Worm (Caenorhabditis elegans): ENCODE data around the gene npr-1.

The npr-1 gene

DNA sequence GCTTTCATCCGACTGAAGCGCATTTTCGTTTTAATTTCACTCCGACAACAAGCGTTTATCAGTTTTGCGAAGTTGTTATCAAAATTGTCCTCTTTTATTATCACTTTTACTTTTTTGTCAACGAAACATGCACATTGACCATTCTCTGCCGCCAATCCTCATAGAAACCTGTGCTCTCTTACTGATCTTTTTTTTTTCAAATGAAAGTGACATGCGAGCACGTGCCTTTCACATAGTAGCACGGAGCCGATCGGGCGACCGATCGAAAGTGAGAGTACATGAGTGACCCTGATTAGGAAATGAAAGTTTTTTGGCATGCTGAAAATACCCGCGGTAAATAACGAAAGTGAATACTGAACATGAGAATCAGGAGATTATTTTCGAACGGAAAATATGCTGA is 24.3 kb upstream of the npr-1 start (continued):
- no peak for TF ChIP-seq attf-5 (GFP tag; optimal IDR thresholded peaks at IDR 0.05)
- TF ChIP-seq F23B12.7 (tag; optimal IDR thresholded peaks at IDR 0.05; ENCODE audit: insufficient read depth): no peak
- no peak for TF ChIP-seq madf-3 (GFP tag; IDR thresholded peaks at IDR 0.05)
- TF ChIP-seq ets-4 (GFP tag; optimal IDR thresholded peaks at IDR 0.05): peak; percentile 31
- TF ChIP-seq cebp-2 (GFP tag; IDR thresholded peaks at IDR 0.05): no peak
- no peak for TF ChIP-seq snpc-3.4 (tag; optimal IDR thresholded peaks at IDR 0.05)
- TF ChIP-seq akir-1 (GFP tag; optimal IDR thresholded peaks at IDR 0.05): no peak
- TF ChIP-seq B0019.2 (GFP tag; conservative IDR thresholded peaks at IDR 0.05): no peak
- peak; percentile 81 for TF ChIP-seq unc-62 (GFP tag; optimal IDR thresholded peaks at IDR 0.05)
- no peak for TF ChIP-seq F57C9.4 (tag; optimal IDR thresholded peaks at IDR 0.05)
- peak; percentile 41 for TF ChIP-seq tbp1 (GFP tag; optimal IDR thresholded peaks at IDR 0.05)
- TF ChIP-seq rcor-1 (GFP tag; IDR thresholded peaks at IDR 0.05): no peak
- TF ChIP-seq somi-1 (GFP tag; optimal IDR thresholded peaks at IDR 0.05): no peak
- TF ChIP-seq pbrm-1 (GFP tag; IDR thresholded peaks at IDR 0.05): no peak
- TF ChIP-seq pha-4 (tag; optimal IDR thresholded peaks at IDR 0.05): no peak
- TF ChIP-seq madf-6 (GFP tag; IDR thresholded peaks at IDR 0.05): no peak
- no peak for TF ChIP-seq mes-4 (tag; optimal IDR thresholded peaks at IDR 0.05)
- peak; percentile 61 for TF ChIP-seq dox-1 (GFP tag; IDR thresholded peaks at IDR 0.05)
- no peak for TF ChIP-seq athp-1 (tag; optimal IDR thresholded peaks at IDR 0.05)
- TF ChIP-seq nfya-2 (GFP tag; IDR thresholded peaks at IDR 0.05): no peak
- no peak for TF ChIP-seq F37B4.10 (GFP tag; IDR thresholded peaks at IDR 0.05)
- no peak for TF ChIP-seq attf-3 (GFP tag; conservative IDR thresholded peaks at IDR 0.05)
- no peak for TF ChIP-seq F57A8.1 (GFP tag; optimal IDR thresholded peaks at IDR 0.05)
- no peak for TF ChIP-seq K11D2.4 (GFP tag; IDR thresholded peaks at IDR 0.05)
- no peak for TF ChIP-seq ztf-3 (GFP tag; optimal IDR thresholded peaks at IDR 0.05)
- peak; percentile 47 for TF ChIP-seq hmg-1.2 (GFP tag; IDR thresholded peaks at IDR 0.05)
- no peak for TF ChIP-seq Y67H2A.10 (GFP tag; conservative IDR thresholded peaks at IDR 0.05)
- TF ChIP-seq Y53G8AR.9 (GFP tag; conservative IDR thresholded peaks at IDR 0.05): no peak
- TF ChIP-seq lsy-27 (tag; optimal IDR thresholded peaks at IDR 0.05; ENCODE audit: borderline replicate concordance, insufficient read depth): no peak
- TF ChIP-seq madf-8 (GFP tag; conservative IDR thresholded peaks at IDR 0.05): no peak
- TF ChIP-seq nhr-27 (tag; optimal IDR thresholded peaks at IDR 0.05): no peak

- TF ChIP-seq nhr-80 (tag; optimal IDR thresholded peaks at IDR 0.05) (peak; percentile 24), B0261.1 (tag; optimal IDR thresholded peaks at IDR 0.05) (no peak)
Measured at ce11 chrX:4792979-4793378, 23.2 kb upstream of the npr-1 start, which contains the start of gene F43C9.1. TSS of gene F43C9.1 (plus strand) at chrX:4793279.

DNA sequence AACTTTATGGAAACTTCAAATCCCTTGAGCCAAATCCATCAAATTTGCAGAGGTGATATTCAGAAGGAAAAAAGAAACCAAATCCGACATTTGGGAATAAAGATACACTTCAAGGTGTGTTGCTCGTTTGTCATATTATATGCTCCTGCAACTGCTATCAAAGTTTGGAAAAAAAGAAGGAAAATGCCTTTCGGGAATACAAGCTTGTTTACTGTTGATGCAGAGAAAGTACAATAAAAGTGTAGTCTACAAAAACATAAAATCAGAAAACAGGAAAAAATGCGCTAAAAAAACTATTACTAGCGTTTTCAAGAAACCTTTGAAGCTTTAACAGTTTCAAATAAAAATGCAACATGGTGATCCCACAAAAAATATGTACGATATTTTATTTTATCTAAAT is 20.8 kb upstream of the npr-1 start:
- no peak for TF ChIP-seq lsy-27 (tag; optimal IDR thresholded peaks at IDR 0.05; ENCODE audit: borderline replicate concordance, insufficient read depth)
- TF ChIP-seq nhr-90 (tag; optimal IDR thresholded peaks at IDR 0.05): no peak
- TF ChIP-seq K11D2.4 (GFP tag; IDR thresholded peaks at IDR 0.05): no peak
- no peak for TF ChIP-seq cebp-1 (GFP tag; IDR thresholded peaks at IDR 0.05)
- TF ChIP-seq cebp-1 (tag; optimal IDR thresholded peaks at IDR 0.05): no peak
- no peak for TF ChIP-seq hlh-26 (GFP tag; conservative IDR thresholded peaks at IDR 0.05)
- TF ChIP-seq ets-4 (GFP tag; optimal IDR thresholded peaks at IDR 0.05): no peak
- no peak for TF ChIP-seq zim-3 (tag; optimal IDR thresholded peaks at IDR 0.05)
- TF ChIP-seq chd-7 (tag; optimal IDR thresholded peaks at IDR 0.05): no peak
- TF ChIP-seq K12H6.12 (tag; optimal IDR thresholded peaks at IDR 0.05): no peak
- TF ChIP-seq egl-44 (GFP tag; IDR thresholded peaks at IDR 0.05): no peak
- TF ChIP-seq mxl-1 (tag; optimal IDR thresholded peaks at IDR 0.05): no peak
- no peak for TF ChIP-seq ztf-25 (GFP tag; IDR thresholded peaks at IDR 0.05)
- TF ChIP-seq F39B2.1 (GFP tag; IDR thresholded peaks at IDR 0.05): no peak
- no peak for TF ChIP-seq F49E8.2 (tag; optimal IDR thresholded peaks at IDR 0.05; ENCODE audit: insufficient read depth)
- TF ChIP-seq ceh-79 (tag; optimal IDR thresholded peaks at IDR 0.05): no peak
- no peak for TF ChIP-seq Y53G8AR.9 (GFP tag; conservative IDR thresholded peaks at IDR 0.05)
- TF ChIP-seq ceh-40 (GFP tag; IDR thresholded peaks at IDR 0.05): no peak
- TF ChIP-seq tlf-1 (GFP tag; optimal IDR thresholded peaks at IDR 0.05): no peak
- no peak for TF ChIP-seq cebp-2 (GFP tag; IDR thresholded peaks at IDR 0.05)
